Fruit fly (Drosophila melanogaster) whole organism, pupa: ENCODE measurements around the gene CG6071.

ENCODE experiments used
- EcR ChIP-seq: fragments of 200-800 bp; sonication (Bioruptor generic); optimal IDR thresholded peaks from 3 replicates; lab custom pipeline; 2019; ENCODE audit warnings: missing biosample characterization, missing genetic modification characterization, mild to moderate bottlenecking, moderate library complexity, missing genetic modification reagents
- rn ChIP-seq: fragments of 200-800 bp; sonication (Bioruptor generic); IDR thresholded peaks from 2 replicates; pipeline ENCODE4 v1.3.6; 2022; ENCODE audit warnings: missing biosample characterization, missing genetic modification characterization

dm6 chr3L:11599255-11599654 is 46.6 kb downstream of the CG6071 start:
- TF ChIP-seq rn (GFP tag; lab: Robert Waterston, UW) (no peak), EcR (peak; percentile 52)
